Worm (Caenorhabditis elegans) whole organism, L4 larva: Measurements from ENCODE around the gene pqn-74.
A peak's percentile ranks its signal among the peaks of the same experiment; 100 is the strongest.

Experiments
- F10B5.3 ChIP-seq: sonication (generic microtip); optimal IDR thresholded peaks from 2 replicates; lab custom pipeline; 2016; ENCODE audit warnings: mild to moderate bottlenecking, missing genetic modification characterization, missing compliant biosample characterization
- F26F4.8 ChIP-seq: fragments of 200-800 bp; sonication (Bioruptor generic); conservative IDR thresholded peaks from 2 replicates; pipeline ENCODE4 v1.3.6; 2022; ENCODE audit warnings: missing genetic modification characterization, missing compliant biosample characterization
- F37D6.2 ChIP-seq: sonication (generic microtip); optimal IDR thresholded peaks from 2 replicates; lab custom pipeline; 2016; ENCODE audit warnings: mild to moderate bottlenecking, missing genetic modification characterization, missing compliant biosample characterization
- F49E8.2 ChIP-seq: sonication (generic microtip); optimal IDR thresholded peaks from 2 replicates; lab custom pipeline; 2016; ENCODE audit warnings: missing compliant biosample characterization, mild to moderate bottlenecking, missing genetic modification characterization, borderline replicate concordance
- R02D3.7 ChIP-seq: fragments of 150-350 bp; sonication (generic microtip); optimal IDR thresholded peaks from 3 replicates; lab custom pipeline; 2014; ENCODE audit warnings: missing biosample characterization, missing genetic modification characterization
- T20F7.1 ChIP-seq: fragments of 200-800 bp; sonication (Bioruptor generic); optimal IDR thresholded peaks from 2 replicates; lab custom pipeline; 2018; ENCODE audit warnings: mild to moderate bottlenecking, missing genetic modification characterization, missing compliant biosample characterization
- Y48G9A.11 ChIP-seq: fragments of 200-800 bp; sonication (Bioruptor generic); IDR thresholded peaks from 2 replicates; pipeline ENCODE4 v1.3.6; 2022; ENCODE audit warnings: missing genetic modification reagents, missing genetic modification characterization, missing compliant biosample characterization
- Y75B8A.6 ChIP-seq: fragments of 200-800 bp; sonication (Bioruptor generic); IDR thresholded peaks from 2 replicates; pipeline ENCODE4 v1.3.6; 2022; ENCODE audit warnings: missing genetic modification reagents, missing genetic modification characterization, missing compliant biosample characterization
- aha-1 ChIP-seq: fragments of 150-350 bp; peaks from one replicate; lab custom pipeline; 2014; ENCODE audit warnings: missing biosample characterization, missing genetic modification characterization
- ceh-20 ChIP-seq: fragments of 200-800 bp; sonication (Bioruptor generic); IDR thresholded peaks from 2 replicates; pipeline ENCODE4 v1.3.6; 2022; ENCODE audit warnings: missing genetic modification reagents, missing genetic modification characterization, missing compliant biosample characterization
- ceh-28 ChIP-seq: fragments of 150-350 bp; optimal IDR thresholded peaks from 2 replicates; lab custom pipeline; 2014; ENCODE audit warnings: missing biosample characterization, missing genetic modification reagents, missing genetic modification characterization
- ceh-32 ChIP-seq: sonication (generic microtip); optimal IDR thresholded peaks from 2 replicates; lab custom pipeline; 2016; ENCODE audit warnings: mild to moderate bottlenecking, missing genetic modification characterization, missing compliant biosample characterization; ENCODE audit not compliant: poor library complexity
- ceh-44 ChIP-seq: fragments of 200-800 bp; sonication (Bioruptor generic); IDR thresholded peaks from 2 replicates; pipeline ENCODE4 v1.3.6; 2022; ENCODE audit warnings: missing genetic modification reagents, missing genetic modification characterization, missing compliant biosample characterization
- ceh-82 ChIP-seq: sonication (generic microtip); optimal IDR thresholded peaks from 2 replicates; lab custom pipeline; 2017; ENCODE audit warnings: missing biosample characterization, missing genetic modification characterization
- dmd-6 ChIP-seq: fragments of 200-800 bp; sonication (Bioruptor generic); IDR thresholded peaks from 2 replicates; pipeline ENCODE4 v1.3.6; 2022; ENCODE audit warnings: missing genetic modification reagents, missing genetic modification characterization, missing compliant biosample characterization
- dmd-8 ChIP-seq: fragments of 200-800 bp; sonication (Bioruptor generic); IDR thresholded peaks from 2 replicates; pipeline ENCODE4 v1.3.6; 2022; ENCODE audit warnings: missing genetic modification characterization, missing compliant biosample characterization
- egl-27 ChIP-seq: sonication (generic microtip); optimal IDR thresholded peaks from 3 replicates; lab custom pipeline; 2017; ENCODE audit warnings: missing biosample characterization, missing genetic modification reagents, missing genetic modification characterization
- fos-1 ChIP-seq: fragments of 150-350 bp; optimal IDR thresholded peaks from 2 replicates; lab custom pipeline; 2014; ENCODE audit warnings: missing biosample characterization, missing genetic modification characterization
- hlh-11 ChIP-seq: fragments of 200-800 bp; sonication (Bioruptor generic); optimal IDR thresholded peaks from 2 replicates; lab custom pipeline; 2018; ENCODE audit warnings: mild to moderate bottlenecking, missing genetic modification characterization, missing compliant biosample characterization
- hmg-1.1 ChIP-seq: fragments of 200-800 bp; sonication (Bioruptor generic); IDR thresholded peaks from 2 replicates; pipeline ENCODE4 v1.3.6; 2022; ENCODE audit warnings: missing genetic modification reagents, missing genetic modification characterization, missing compliant biosample characterization
- jun-1 ChIP-seq: fragments of 150-350 bp; optimal IDR thresholded peaks from 2 replicates; lab custom pipeline; 2014; ENCODE audit warnings: missing biosample characterization, missing genetic modification reagents, missing genetic modification characterization
- lim-7 ChIP-seq: fragments of 200-800 bp; sonication (Bioruptor generic); IDR thresholded peaks from 2 replicates; pipeline ENCODE4 v1.3.6; 2022; ENCODE audit warnings: missing genetic modification characterization, missing compliant biosample characterization
- lin-1 ChIP-seq: fragments of 200-800 bp; sonication (Bioruptor generic); IDR thresholded peaks from 2 replicates; pipeline ENCODE4 v1.3.6; 2022; ENCODE audit warnings: missing genetic modification reagents, missing genetic modification characterization, missing compliant biosample characterization
- lin-29 ChIP-seq: fragments of 200-800 bp; sonication (Bioruptor generic); IDR thresholded peaks from 2 replicates; pipeline ENCODE4 v1.3.6; 2022; ENCODE audit warnings: missing genetic modification reagents, missing genetic modification characterization, missing compliant biosample characterization
- lin-39 ChIP-seq: fragments of 150-350 bp; optimal IDR thresholded peaks from 2 replicates; lab custom pipeline; 2014; ENCODE audit warnings: missing biosample characterization, missing genetic modification reagents, missing genetic modification characterization
- mdl-1 ChIP-seq, 2 experiments: fragments of 150-350 bp in 1 of 2; sonication (generic microtip) in 1 of 2; optimal IDR thresholded peaks; 2 replicates each; lab custom pipeline; 2014 to 2017; ENCODE audit warnings: missing biosample characterization in 2 of 2, missing genetic modification characterization in 2 of 2
- mdt-29 ChIP-seq: fragments of 200-800 bp; sonication (Bioruptor generic); IDR thresholded peaks from 2 replicates; pipeline ENCODE4 v1.3.6; 2022; ENCODE audit warnings: missing genetic modification reagents, missing genetic modification characterization, missing compliant biosample characterization
- mxl-2 ChIP-seq: fragments of 200-800 bp; sonication (Bioruptor generic); conservative IDR thresholded peaks from 2 replicates; pipeline ENCODE4 v1.3.6; 2022; ENCODE audit warnings: missing genetic modification reagents, missing genetic modification characterization, missing compliant biosample characterization
- mxl-3 ChIP-seq: fragments of 200-800 bp; sonication (Bioruptor generic); optimal IDR thresholded peaks from 2 replicates; lab custom pipeline; 2018; ENCODE audit warnings: mild to moderate bottlenecking, missing genetic modification characterization, missing compliant biosample characterization
- nhr-111 ChIP-seq: fragments of 200-800 bp; sonication (Bioruptor generic); optimal IDR thresholded peaks from 2 replicates; lab custom pipeline; 2018; ENCODE audit warnings: mild to moderate bottlenecking, missing genetic modification characterization, missing compliant biosample characterization
- nhr-237 ChIP-seq: sonication (generic microtip); optimal IDR thresholded peaks from 2 replicates; lab custom pipeline; 2017; ENCODE audit warnings: missing biosample characterization, missing genetic modification characterization
- nhr-25 ChIP-seq: sonication (generic microtip); optimal IDR thresholded peaks from 2 replicates; lab custom pipeline; 2017; ENCODE audit warnings: missing genetic modification characterization, mild to moderate bottlenecking, missing compliant biosample characterization, antibody characterized with exemption, moderate library complexity, borderline replicate concordance; ENCODE audit not compliant: insufficient read depth
- nhr-28 ChIP-seq: fragments of 150-350 bp; optimal IDR thresholded peaks from 2 replicates; lab custom pipeline; 2014; ENCODE audit warnings: missing biosample characterization, missing genetic modification characterization
- nhr-41 ChIP-seq: fragments of 200-800 bp; sonication (Bioruptor generic); IDR thresholded peaks from 2 replicates; pipeline ENCODE4 v1.3.6; 2022; ENCODE audit warnings: missing genetic modification reagents, missing genetic modification characterization, missing compliant biosample characterization
- nhr-77 ChIP-seq: fragments of 150-350 bp; optimal IDR thresholded peaks from 2 replicates; lab custom pipeline; 2014; ENCODE audit warnings: missing biosample characterization, missing genetic modification characterization
- pha-4 ChIP-seq, 2 experiments: fragments of 150-350 bp in 1 of 2; fragments of 200-800 bp in 1 of 2; sonication (Bioruptor generic) in 1 of 2; IDR thresholded peaks in 1 of 2; optimal IDR thresholded peaks in 1 of 2; 2 replicates each; pipeline versions ENCODE4 v1.3.6 to Lab custom; 2014 to 2022; ENCODE audit warnings: missing genetic modification characterization in 2 of 2, missing genetic modification reagents in 2 of 2, missing biosample characterization in 1 of 2, missing compliant biosample characterization in 1 of 2
- php-3 ChIP-seq: fragments of 200-800 bp; sonication (Bioruptor generic); IDR thresholded peaks from 2 replicates; pipeline ENCODE4 v1.3.6; 2022; ENCODE audit warnings: missing genetic modification reagents, missing genetic modification characterization, missing compliant biosample characterization
- rbr-2 ChIP-seq: sonication (generic microtip); optimal IDR thresholded peaks from 2 replicates; lab custom pipeline; 2016; ENCODE audit warnings: missing genotype, missing genetic modification characterization, missing compliant biosample characterization
- saeg-2 ChIP-seq: fragments of 200-800 bp; sonication (Bioruptor generic); IDR thresholded peaks from 2 replicates; pipeline ENCODE4 v1.3.6; 2022; ENCODE audit warnings: missing genetic modification reagents, missing genetic modification characterization, missing compliant biosample characterization
- skn-1 ChIP-seq: fragments of 150-350 bp; optimal IDR thresholded peaks from 2 replicates; lab custom pipeline; 2014; ENCODE audit warnings: missing biosample characterization, missing genetic modification characterization
- snpc-1.2 ChIP-seq: fragments of 200-800 bp; sonication (Bioruptor generic); IDR thresholded peaks from 2 replicates; pipeline ENCODE4 v1.3.6; 2022; ENCODE audit warnings: missing genetic modification reagents, missing genetic modification characterization, missing compliant biosample characterization
- snpc-4 ChIP-seq: fragments of 150-350 bp; optimal IDR thresholded peaks from 2 replicates; lab custom pipeline; 2014; ENCODE audit warnings: missing biosample characterization, missing genetic modification characterization
- unc-39 ChIP-seq: sonication (generic microtip); optimal IDR thresholded peaks from 2 replicates; lab custom pipeline; 2017; ENCODE audit warnings: missing biosample characterization, missing genetic modification characterization
- zip-11 ChIP-seq: fragments of 200-800 bp; sonication (Bioruptor generic); IDR thresholded peaks from 2 replicates; pipeline ENCODE4 v1.3.6; 2022; ENCODE audit warnings: missing genetic modification characterization, missing compliant biosample characterization

Gene pqn-74

ce11 chrIV:13369120-13369842 lies 38.1 kb upstream of the pqn-74 start, which contains the start of gene agt-1 (continued):
- TF ChIP-seq F10B5.3 (no peak), ceh-44 (GFP tag; lab: Robert Waterston, UW) (no peak), Y75B8A.6 (no peak), saeg-2 (GFP tag; lab: Robert Waterston, UW) (no peak), snpc-1.2 (GFP tag; lab: Robert Waterston, UW) (peak; percentile 60), ceh-20 (GFP tag; lab: Robert Waterston, UW) (no peak), nhr-77 (no peak), mxl-2 (GFP tag; lab: Robert Waterston, UW) (no peak), rbr-2 (no peak), zip-11 (GFP tag; lab: Robert Waterston, UW) (no peak), mdl-1 (tag; optimal IDR thresholded peaks at IDR 0.05; lab: Kevin White, UChicago) (no peak), lin-39 (tag; lab: Kevin White, UChicago) (no peak), F49E8.2 (tag; lab: Kevin White, UChicago) (peak; percentile 38), egl-27 (tag; lab: Kevin White, UChicago) (no peak), nhr-25 (no peak), nhr-237 (no peak), R02D3.7 (no peak), jun-1 (tag; lab: Kevin White, UChicago) (no peak), hlh-11 (tag; lab: Kevin White, UChicago) (no peak), nhr-41 (GFP tag; lab: Robert Waterston, UW) (no peak), snpc-4 (tag; lab: Kevin White, UChicago) (no peak), skn-1 (tag; lab: Kevin White, UChicago) (no peak), ceh-82 (tag; lab: Kevin White, UChicago) (no peak), hmg-1.1 (no peak), Y48G9A.11 (GFP tag; lab: Robert Waterston, UW) (0 out of 2 replicates have a peak, but pooled peaks have one; percentile 17), pha-4 (GFP tag; IDR thresholded peaks at IDR 0.05; lab: Robert Waterston, UW) (no peak; the same call in 1 of the 2 replicates), pha-4 (tag; optimal IDR thresholded peaks at IDR 0.05; lab: Kevin White, UChicago) (no peak), php-3 (GFP tag; lab: Robert Waterston, UW) (no peak), lin-29 (GFP tag; lab: Robert Waterston, UW) (no peak), mxl-3 (no peak), F37D6.2 (no peak), mdt-29 (GFP tag; lab: Robert Waterston, UW) (0 out of 2 replicates have a peak, but pooled peaks have one; percentile 44), F26F4.8 (GFP tag; lab: Robert Waterston, UW) (no peak), lin-1 (no peak), dmd-6 (GFP tag; lab: Robert Waterston, UW) (no peak), nhr-111 (GFP tag; lab: Kevin White, UChicago) (no peak)

- peak; percentile 79 for TF ChIP-seq aha-1 (tag; lab: Kevin White, UChicago)
- no peak for TF ChIP-seq dmd-8
- no peak for TF ChIP-seq nhr-25
- TF ChIP-seq unc-39 (tag; lab: Kevin White, UChicago) = no peak
Observed at ce11 chrIV:13364869-13365268, 33.7 kb upstream of the pqn-74 start, which contains the start of gene srsx-25. Gene srsx-25, plus strand, starts transcription at chrIV:13365169.

ce11 chrIV:13360144-13360543 lies 28.9 kb upstream of the pqn-74 start, which contains the start of gene Y62E10A.3:
Gene Y62E10A.3, minus strand, starts transcription at chrIV:13360244.
- TF ChIP-seq nhr-237 (no peak), ceh-32 (tag; lab: Kevin White, UChicago) (no peak), rbr-2 (no peak), php-3 (GFP tag; lab: Robert Waterston, UW) (no peak), nhr-28 (tag; lab: Kevin White, UChicago) (no peak), T20F7.1 (GFP tag; lab: Kevin White, UChicago) (no peak), skn-1 (tag; lab: Kevin White, UChicago) (no peak), unc-39 (tag; lab: Kevin White, UChicago) (no peak), fos-1 (tag; lab: Kevin White, UChicago) (no peak), hmg-1.1 (no peak), lim-7 (GFP tag; lab: Robert Waterston, UW) (no peak), ceh-28 (no peak)
- TF ChIP-seq, all 104 proteins: peak for 0
